Worm (Caenorhabditis elegans) whole organism, L2 larva: ENCODE measurements around the gene Y54G2A.77.
"Not testable (repeated sequence)": the region's sequence is repeated elsewhere in the genome, so short reads cannot be mapped to it uniquely, and the experiment has no call there.

Source experiments
- C34F6.9 ChIP-seq: fragments of 150-350 bp; optimal IDR thresholded peaks from 2 replicates; lab custom pipeline; 2014; ENCODE audit warnings: missing biosample characterization, missing genetic modification characterization
- F13H6.1 ChIP-seq: sonication (generic microtip); optimal IDR thresholded peaks from 2 replicates; lab custom pipeline; 2016; ENCODE audit warnings: missing genetic modification characterization, missing compliant biosample characterization
- Y55F3AM.14 ChIP-seq: fragments of 200-800 bp; sonication (Bioruptor generic); optimal IDR thresholded peaks from 2 replicates; lab custom pipeline; 2018; ENCODE audit warnings: mild to moderate bottlenecking, missing genetic modification characterization, missing compliant biosample characterization
- aly-2 ChIP-seq: fragments of 150-350 bp; optimal IDR thresholded peaks from 2 replicates; lab custom pipeline; 2014; ENCODE audit warnings: missing biosample characterization, missing genetic modification characterization
- ama-1 ChIP-seq: fragments of 150-350 bp; optimal IDR thresholded peaks from 2 replicates; lab custom pipeline; 2018; ENCODE audit warnings: inconsistent platforms
- blmp-1 ChIP-seq: sonication (generic microtip); optimal IDR thresholded peaks from 2 replicates; lab custom pipeline; 2017; ENCODE audit warnings: missing genetic modification characterization, mild to moderate bottlenecking, missing compliant biosample characterization, antibody characterized with exemption, moderate library complexity; ENCODE audit not compliant: insufficient read depth
- ceh-16 ChIP-seq: fragments of 150-350 bp; optimal IDR thresholded peaks from 2 replicates; lab custom pipeline; 2014; ENCODE audit warnings: missing biosample characterization, missing genetic modification characterization
- ceh-82 ChIP-seq: fragments of 150-350 bp; optimal IDR thresholded peaks from 2 replicates; lab custom pipeline; 2014; ENCODE audit warnings: missing biosample characterization, missing genetic modification characterization
- crh-2 ChIP-seq: sonication (generic microtip); optimal IDR thresholded peaks from 2 replicates; lab custom pipeline; 2017; ENCODE audit warnings: missing biosample characterization, missing genetic modification characterization
- egl-27 ChIP-seq: sonication (generic microtip); optimal IDR thresholded peaks from 3 replicates; lab custom pipeline; 2017; ENCODE audit warnings: missing biosample characterization, missing genetic modification reagents, missing genetic modification characterization
- elt-3 ChIP-seq: sonication (generic microtip); optimal IDR thresholded peaks from 2 replicates; lab custom pipeline; 2017; ENCODE audit warnings: missing biosample characterization, missing genetic modification characterization
- fos-1 ChIP-seq: fragments of 150-350 bp; optimal IDR thresholded peaks from 2 replicates; lab custom pipeline; 2014; ENCODE audit warnings: missing biosample characterization, missing genetic modification characterization
- gmeb-1 ChIP-seq: fragments of 150-350 bp; optimal IDR thresholded peaks from 2 replicates; lab custom pipeline; 2014; ENCODE audit warnings: missing biosample characterization, missing genetic modification characterization
- lin-11 ChIP-seq: fragments of 150-350 bp; sonication (generic microtip); optimal IDR thresholded peaks from 2 replicates; lab custom pipeline; 2014; ENCODE audit warnings: missing biosample characterization, missing genetic modification characterization, inconsistent platforms, mixed read lengths
- lin-13 ChIP-seq: fragments of 150-350 bp; optimal IDR thresholded peaks from 2 replicates; lab custom pipeline; 2014; ENCODE audit warnings: missing biosample characterization, missing genetic modification reagents, missing genetic modification characterization
- lin-39 ChIP-seq: fragments of 150-350 bp; optimal IDR thresholded peaks from 2 replicates; lab custom pipeline; 2014; ENCODE audit warnings: missing biosample characterization, missing genetic modification reagents, missing genetic modification characterization
- lsy-2 ChIP-seq, 2 experiments: fragments of 150-350 bp in 1 of 2; sonication (generic microtip) in 1 of 2; optimal IDR thresholded peaks; 2 replicates each; lab custom pipeline; 2014 to 2017; ENCODE audit warnings: missing biosample characterization in 2 of 2, missing genetic modification characterization in 2 of 2
- mbf-1 ChIP-seq: sonication (generic microtip); optimal IDR thresholded peaks from 2 replicates; lab custom pipeline; 2017; ENCODE audit warnings: missing biosample characterization, missing genetic modification characterization
- nhr-11 ChIP-seq: fragments of 150-350 bp; optimal IDR thresholded peaks from 2 replicates; lab custom pipeline; 2014; ENCODE audit warnings: missing biosample characterization, missing genetic modification characterization
- nhr-12 ChIP-seq: fragments of 150-350 bp; optimal IDR thresholded peaks from 2 replicates; lab custom pipeline; 2014; ENCODE audit warnings: missing biosample characterization, missing genetic modification characterization
- nhr-129 ChIP-seq: fragments of 150-350 bp; optimal IDR thresholded peaks from 2 replicates; lab custom pipeline; 2014; ENCODE audit warnings: missing biosample characterization, missing genetic modification characterization
- nhr-23 ChIP-seq: fragments of 150-350 bp; optimal IDR thresholded peaks from 2 replicates; lab custom pipeline; 2014; ENCODE audit warnings: missing biosample characterization, missing genetic modification reagents, missing genetic modification characterization
- nhr-25 ChIP-seq: fragments of 150-350 bp; sonication (generic microtip); optimal IDR thresholded peaks from 3 replicates; lab custom pipeline; 2014; ENCODE audit warnings: missing biosample characterization, missing genetic modification characterization
- nhr-6 ChIP-seq: fragments of 150-350 bp; optimal IDR thresholded peaks from 2 replicates; lab custom pipeline; 2014; ENCODE audit warnings: missing biosample characterization, missing genetic modification characterization
- sem-4 ChIP-seq: fragments of 150-350 bp; optimal IDR thresholded peaks from 2 replicates; lab custom pipeline; 2014; ENCODE audit warnings: missing biosample characterization, missing genetic modification reagents, missing genetic modification characterization
- sma-3 ChIP-seq: sonication (generic microtip); optimal IDR thresholded peaks from 2 replicates; lab custom pipeline; 2016; ENCODE audit warnings: missing genetic modification reagents, missing genetic modification characterization, missing compliant biosample characterization
- sma-9 ChIP-seq, 2 experiments: fragments of 150-350 bp in 1 of 2; sonication (generic microtip) in 1 of 2; optimal IDR thresholded peaks; 2 replicates each; lab custom pipeline; 2014 to 2016; ENCODE audit warnings: missing genetic modification characterization in 2 of 2, mild to moderate bottlenecking in 1 of 2, missing biosample characterization in 1 of 2, missing compliant biosample characterization in 1 of 2, missing genetic modification reagents in 1 of 2, moderate library complexity in 1 of 2
- snpc-4 ChIP-seq: fragments of 150-350 bp; optimal IDR thresholded peaks from 2 replicates; lab custom pipeline; 2014; ENCODE audit warnings: missing biosample characterization, missing genetic modification characterization
- unc-39 ChIP-seq: fragments of 150-350 bp; optimal IDR thresholded peaks from 2 replicates; lab custom pipeline; 2014; ENCODE audit warnings: missing biosample characterization, missing genetic modification characterization
- unc-55 ChIP-seq: fragments of 150-350 bp; sonication (generic microtip); optimal IDR thresholded peaks from 3 replicates; lab custom pipeline; 2014; ENCODE audit warnings: missing biosample characterization, missing genetic modification reagents, missing genetic modification characterization
- unc-62 ChIP-seq: fragments of 150-350 bp; optimal IDR thresholded peaks from 2 replicates; lab custom pipeline; 2014; ENCODE audit warnings: missing biosample characterization, missing genetic modification reagents, missing genetic modification characterization
- ztf-1 ChIP-seq: fragments of 200-800 bp; sonication (Bioruptor generic); conservative IDR thresholded peaks from 2 replicates; pipeline ENCODE4 v1.3.6; 2022; ENCODE audit warnings: missing genetic modification characterization, missing compliant biosample characterization
- ztf-4 ChIP-seq: fragments of 150-350 bp; optimal IDR thresholded peaks from 2 replicates; lab custom pipeline; 2014; ENCODE audit warnings: missing biosample characterization, missing genetic modification characterization

The Y54G2A.77 gene

ce11 chrIV:2776733-2777132 lies 14.3 kb downstream of the Y54G2A.77 start:
- TF ChIP-seq unc-39 (tag; lab: Kevin White, UChicago) (no peak), snpc-4 (tag; lab: Kevin White, UChicago) (no peak), ceh-82 (tag; lab: Kevin White, UChicago) (no peak), F13H6.1 (tag; lab: Kevin White, UChicago) (no peak), nhr-6 (tag; lab: Kevin White, UChicago) (no peak), unc-55 (peak; percentile 1)

- not testable (repeated sequence) for TF ChIP-seq ceh-16; ztf-1 (GFP tag; lab: Robert Waterston, UW); blmp-1 (tag; lab: Kevin White, UChicago)
These were observed 15.4 kb downstream of the Y54G2A.77 start, which contains the start of gene Y54G2A.72 for ce11 chrIV:2777841-2778240. Gene Y54G2A.72, plus strand, starts transcription at chrIV:2778141.

ce11 chrIV:2782793-2783540 lies 20.5 kb downstream of the Y54G2A.77 start, which contains the start of gene Y54G2A.12:
Gene Y54G2A.12, minus strand, starts transcription at chrIV:2782843.
- TF ChIP-seq aly-2 (tag; lab: Kevin White, UChicago) (no peak), elt-3 (tag; lab: Kevin White, UChicago) (no peak), lin-39 (no peak), ceh-82 (tag; lab: Kevin White, UChicago) (no peak), unc-55 (no peak), ztf-4 (tag; lab: Kevin White, UChicago) (no peak), mbf-1 (tag; lab: Kevin White, UChicago) (no peak), unc-62 (GFP tag; lab: Kevin White, UChicago) (no peak), nhr-25 (no peak), sem-4 (tag; lab: Kevin White, UChicago) (no peak), nhr-11 (no peak), lin-11 (tag; lab: Kevin White, UChicago) (no peak), ztf-1 (GFP tag; lab: Robert Waterston, UW) (no peak), ama-1 (lab: Kevin White, UChicago) (no peak)

- TF ChIP-seq C34F6.9 (tag; lab: Kevin White, UChicago) (peak; percentile 43), fos-1 (tag; lab: Kevin White, UChicago) (peak; percentile 10), Y55F3AM.14 (GFP tag; lab: Kevin White, UChicago) (no peak), gmeb-1 (tag; lab: Kevin White, UChicago) (peak; percentile 34), unc-55 (peak; percentile 44), nhr-12 (no peak), blmp-1 (tag; lab: Kevin White, UChicago) (no peak), ceh-16 (no peak), sma-9 (GFP tag; optimal IDR thresholded peaks at IDR 0.05; lab: Kevin White, UChicago) (no peak), sma-9 (tag; optimal IDR thresholded peaks at IDR 0.05; lab: Kevin White, UChicago) (no peak), sma-3 (GFP tag; lab: Kevin White, UChicago) (peak; percentile 28), egl-27 (tag; lab: Kevin White, UChicago) (no peak), crh-2 (tag; lab: Kevin White, UChicago) (peak; percentile 46), nhr-23 (tag; lab: Kevin White, UChicago) (no peak), lsy-2 (tag; optimal IDR thresholded peaks at IDR 0.05; lab: Kevin White, UChicago) (peak; percentile 26 to 51), mbf-1 (tag; lab: Kevin White, UChicago) (no peak), nhr-129 (tag; lab: Kevin White, UChicago) (peak; percentile 20), lin-13 (GFP tag; lab: Kevin White, UChicago) (peak; percentile 40), ztf-1 (GFP tag; lab: Robert Waterston, UW) (no peak), F13H6.1 (tag; lab: Kevin White, UChicago) (peak; percentile 31), nhr-25 (peak; percentile 9)
These were observed 22.6 kb downstream of the Y54G2A.77 start for ce11 chrIV:2785057-2785456.
